Worm (Caenorhabditis elegans): ENCODE data around the gene F56D6.8.
A peak's percentile ranks its signal among the peaks of the same experiment; 100 is the strongest.

The F56D6.8 gene

DNA sequence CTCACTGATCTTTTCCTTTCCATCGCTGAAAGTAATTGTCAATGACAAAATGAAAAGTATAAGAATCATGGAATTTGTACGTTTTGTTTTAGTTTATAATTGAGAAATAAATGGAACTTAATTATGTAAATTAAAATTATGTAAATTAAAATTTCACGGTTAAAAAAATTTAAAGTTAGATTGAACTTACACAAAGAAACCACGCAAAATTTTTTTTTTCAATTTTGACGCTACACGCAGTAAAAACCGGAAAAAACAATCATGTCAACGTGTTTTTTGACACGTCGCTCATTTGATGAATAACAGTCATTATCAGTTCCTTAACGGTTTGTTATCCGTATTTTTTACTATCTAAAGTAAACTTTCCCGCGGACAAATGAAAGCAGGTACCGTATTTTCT lies 13.1 kb downstream of the F56D6.8 start, which contains the start of the genes F37C4.8 and oac-23:
F37C4.8 (minus strand) TSS at position 101 of the 400 bp plus-strand sequence.
oac-23 (plus strand) TSS at position 323 of the 400 bp plus-strand sequence.
- TF ChIP-seq pqm-1 (tag; optimal IDR thresholded peaks at IDR 0.05) (no peak), cey-2 (tag; optimal IDR thresholded peaks at IDR 0.05; ENCODE audit: borderline replicate concordance, insufficient read depth) (no peak), aha-1 (tag) (peak; percentile 32), F37D6.2 (tag; optimal IDR thresholded peaks at IDR 0.05) (no peak), hmg-1.1 (GFP tag; IDR thresholded peaks at IDR 0.05) (no peak), ZK337.2 (GFP tag; IDR thresholded peaks at IDR 0.05) (no peak)

DNA sequence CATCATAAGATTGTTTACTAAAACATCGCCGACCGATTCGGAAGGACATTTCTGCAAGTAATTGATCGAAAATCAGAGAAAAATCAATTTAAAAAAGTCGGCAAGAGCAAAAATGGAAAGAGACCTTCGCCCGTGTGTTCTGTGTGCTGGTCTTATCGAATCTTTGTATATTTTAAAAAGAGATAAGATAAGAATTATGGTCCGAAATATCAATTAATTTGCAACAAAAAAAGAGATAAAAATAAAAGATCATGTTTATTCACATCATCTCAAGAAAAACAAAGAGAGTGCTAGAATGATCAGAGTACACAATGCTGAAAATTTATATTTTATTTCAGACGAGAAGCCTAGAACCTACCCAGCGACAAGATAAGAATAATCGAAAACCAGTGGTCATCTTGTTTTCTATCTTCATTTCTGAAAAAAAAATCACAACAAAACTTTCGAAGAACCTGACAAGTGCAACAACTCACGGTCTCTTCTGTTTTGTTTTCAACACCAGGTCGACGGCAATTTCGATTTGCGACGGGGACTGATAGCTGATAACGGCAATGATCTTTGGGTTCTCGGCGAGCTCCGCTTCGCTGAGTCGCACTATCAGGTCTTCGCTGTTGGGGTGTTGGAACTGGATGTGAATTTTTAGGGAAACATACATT lies 15.8 kb downstream of the F56D6.8 start, which contains the start of gene F37C4.6:
F37C4.6 (minus strand) TSS at position 51 of the 656 bp plus-strand sequence.
- TF ChIP-seq lim-7 (GFP tag; IDR thresholded peaks at IDR 0.05) = no peak
- TF ChIP-seq T26A8.4 (GFP tag; IDR thresholded peaks at IDR 0.05) = no peak
- TF ChIP-seq mes-2 (tag; optimal IDR thresholded peaks at IDR 0.05; ENCODE audit: poor library complexity, severe bottlenecking) = no peak
- peak; percentile 14; the same call in 1 of the 2 replicates for TF ChIP-seq dmd-6 (GFP tag; IDR thresholded peaks at IDR 0.05)
- no peak for TF ChIP-seq zip-2 (tag; optimal IDR thresholded peaks at IDR 0.05)
- TF ChIP-seq snpc-4 (tag; optimal IDR thresholded peaks at IDR 0.05) = no peak
- no peak for TF ChIP-seq tag-97 (GFP tag; IDR thresholded peaks at IDR 0.05)
- TF ChIP-seq nhr-237 (tag; optimal IDR thresholded peaks at IDR 0.05) = no peak
- peak; percentile 18 for TF ChIP-seq pqm-1 (tag; optimal IDR thresholded peaks at IDR 0.05)
- peak; percentile 49 for TF ChIP-seq hlh-11 (tag; optimal IDR thresholded peaks at IDR 0.05)
- no peak for TF ChIP-seq arid-1 (GFP tag; conservative IDR thresholded peaks at IDR 0.05)
- no peak for TF ChIP-seq nhr-42 (GFP tag; IDR thresholded peaks at IDR 0.05)
- no peak for TF ChIP-seq aha-1 (tag)
- TF ChIP-seq attf-4 (tag; optimal IDR thresholded peaks at IDR 0.05) = no peak
- no peak for TF ChIP-seq R02D3.7 (tag; optimal IDR thresholded peaks at IDR 0.05)
- no peak for TF ChIP-seq ceh-20 (GFP tag; IDR thresholded peaks at IDR 0.05)
- no peak for TF ChIP-seq mxl-2 (GFP tag; conservative IDR thresholded peaks at IDR 0.05)
- TF ChIP-seq ceh-62 (tag; optimal IDR thresholded peaks at IDR 0.05) = no peak
- no peak for TF ChIP-seq daf-16 (GFP tag; optimal IDR thresholded peaks at IDR 0.05)
- TF ChIP-seq daf-16 (tag; optimal IDR thresholded peaks at IDR 0.05) = peak; percentile 85
- no peak for TF ChIP-seq ztf-7 (tag; optimal IDR thresholded peaks at IDR 0.05)
- TF ChIP-seq nhr-28 (tag; optimal IDR thresholded peaks at IDR 0.05) = peak; percentile 9
- TF ChIP-seq egl-27 (tag; optimal IDR thresholded peaks at IDR 0.05) = no peak
- TF ChIP-seq lin-13 (GFP tag; optimal IDR thresholded peaks at IDR 0.05) = no peak
- no peak for TF ChIP-seq ces-1 (GFP tag; optimal IDR thresholded peaks at IDR 0.05)
- TF ChIP-seq dpl-1 (GFP tag; optimal IDR thresholded peaks at IDR 0.05) = no peak
- no peak for TF ChIP-seq nhr-48 (tag; optimal IDR thresholded peaks at IDR 0.05)

DNA sequence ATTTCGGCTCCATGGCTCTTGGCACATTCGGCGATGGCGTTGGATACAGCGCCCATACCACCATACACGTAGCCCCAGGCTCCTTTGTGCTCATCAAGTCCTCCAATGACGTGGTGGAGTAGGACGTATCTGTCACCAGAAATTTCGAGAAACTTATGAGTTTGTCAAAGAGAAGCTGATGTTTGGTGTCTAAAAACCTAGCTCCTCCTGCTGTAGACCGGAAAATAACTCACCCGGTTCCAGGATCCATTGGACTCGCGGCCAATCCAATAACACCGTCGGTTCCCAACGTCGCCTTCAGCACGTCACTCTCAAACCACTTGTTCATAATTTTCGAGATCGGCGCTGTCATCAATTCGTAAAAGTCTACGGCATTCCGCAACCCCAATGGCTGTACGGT lies 17.3 kb downstream of the F56D6.8 start:
- no peak for TF ChIP-seq nhr-237 (tag; optimal IDR thresholded peaks at IDR 0.05)
- peak in 1 of 2 experiments; percentile 67 for TF ChIP-seq unc-62 (GFP tag; optimal IDR thresholded peaks at IDR 0.05 in 1 of 2)
- TF ChIP-seq unc-62 (tag; optimal IDR thresholded peaks at IDR 0.05) = no peak
- no peak for TF ChIP-seq arid-1 (GFP tag; conservative IDR thresholded peaks at IDR 0.05)
- TF ChIP-seq aha-1 (tag) = peak; percentile 91

DNA sequence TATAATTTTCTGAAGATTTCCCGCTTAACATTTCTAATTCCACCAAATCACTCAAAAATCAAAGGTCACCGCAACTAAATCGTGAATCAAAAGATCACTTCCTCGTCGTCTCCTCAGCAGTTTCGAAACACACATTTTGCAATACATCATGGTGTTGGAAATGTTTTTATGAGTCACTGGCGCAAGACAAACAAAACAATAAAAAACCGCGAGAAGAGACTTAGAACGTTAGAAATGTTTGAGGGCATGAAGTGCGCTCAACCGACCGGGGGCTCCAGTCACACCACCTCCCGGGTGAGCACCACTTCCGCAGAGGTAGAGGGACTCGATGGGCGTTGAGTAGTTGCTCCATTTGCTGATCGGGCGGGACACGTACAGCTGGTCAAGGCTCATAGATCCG lies 19.0 kb downstream of the F56D6.8 start:
- TF ChIP-seq mdl-1 (tag; optimal IDR thresholded peaks at IDR 0.05) (peak in 1 of 2 experiments; percentile 44), mep-1 (tag; optimal IDR thresholded peaks at IDR 0.05) (peak; percentile 68), fkh-10 (GFP tag; optimal IDR thresholded peaks at IDR 0.05) (no peak), ZK546.5 (tag; optimal IDR thresholded peaks at IDR 0.05) (no peak), lir-3 (tag; optimal IDR thresholded peaks at IDR 0.05) (no peak), lin-13 (GFP tag; optimal IDR thresholded peaks at IDR 0.05) (peak; percentile 42), mes-2 (tag; optimal IDR thresholded peaks at IDR 0.05; ENCODE audit: poor library complexity, severe bottlenecking) (peak; percentile 57), Y5F2A.4 (GFP tag; optimal IDR thresholded peaks at IDR 0.05) (no peak), snpc-1.2 (GFP tag; IDR thresholded peaks at IDR 0.05) (no peak), nhr-237 (tag; optimal IDR thresholded peaks at IDR 0.05) (no peak), lin-38 (GFP tag; IDR thresholded peaks at IDR 0.05) (no peak), hif-1 (tag; optimal IDR thresholded peaks at IDR 0.05) (peak in 1 of 2 experiments; percentile 41), hlh-11 (tag; optimal IDR thresholded peaks at IDR 0.05) (peak; percentile 73), lin-15B (tag; optimal IDR thresholded peaks at IDR 0.05) (no peak), nhr-6 (tag; optimal IDR thresholded peaks at IDR 0.05) (peak; percentile 86), lim-7 (GFP tag; IDR thresholded peaks at IDR 0.05) (no peak), php-3 (GFP tag; IDR thresholded peaks at IDR 0.05) (peak; percentile 70), ztf-7 (tag; optimal IDR thresholded peaks at IDR 0.05) (no peak), nhr-48 (tag; optimal IDR thresholded peaks at IDR 0.05) (peak; percentile 22), dmd-9 (GFP tag; IDR thresholded peaks at IDR 0.05) (no peak)

All from whole organism, L4 larva.